Worm (Caenorhabditis elegans): ENCODE results near the gene srw-66.

The srw-66 gene

ce11 chrII:1309892-1310516 is 38.3 kb upstream of the srw-66 start, which contains the start of the genes alh-6 and fcho-1 (continued):
- TF ChIP-seq mxl-1 (tag; optimal IDR thresholded peaks at IDR 0.05) (no peak), madf-8 (GFP tag; conservative IDR thresholded peaks at IDR 0.05) (peak; percentile 27; the same call in 1 of the 2 replicates), gei-17 (GFP tag; optimal IDR thresholded peaks at IDR 0.05) (no peak), ceh-27 (GFP tag; optimal IDR thresholded peaks at IDR 0.05) (peak; percentile 55), lin-26 (GFP tag; IDR thresholded peaks at IDR 0.05) (no peak), zfh-2 (GFP tag; conservative IDR thresholded peaks at IDR 0.05) (no peak), F10E7.11 (tag; optimal IDR thresholded peaks at IDR 0.05) (no peak), lin-54 (GFP tag; optimal IDR thresholded peaks at IDR 0.05) (peak; percentile 36), ceh-100 (GFP tag; IDR thresholded peaks at IDR 0.05) (no peak), hrde-1 (tag; optimal IDR thresholded peaks at IDR 0.05; ENCODE audit: borderline replicate concordance) (no peak), sptf-2 (GFP tag; optimal IDR thresholded peaks at IDR 0.05) (no peak), fkh-3 (tag; optimal IDR thresholded peaks at IDR 0.05) (no peak), snpc-1.3 (tag; optimal IDR thresholded peaks at IDR 0.05; ENCODE audit: insufficient read depth) (no peak), attf-6 (GFP tag; IDR thresholded peaks at IDR 0.05) (no peak), Y56A3A.18 (GFP tag; IDR thresholded peaks at IDR 0.05) (no peak), lsl-1 (GFP tag; optimal IDR thresholded peaks at IDR 0.05) (peak; percentile 87), lin-40 (tag; optimal IDR thresholded peaks at IDR 0.05) (no peak), madf-6 (GFP tag; IDR thresholded peaks at IDR 0.05) (peak; percentile 74)

- TF ChIP-seq nhr-90 (tag; optimal IDR thresholded peaks at IDR 0.05) = no peak
- no peak for TF ChIP-seq lin-40 (tag; optimal IDR thresholded peaks at IDR 0.05)
- TF ChIP-seq rec-8 (tag; optimal IDR thresholded peaks at IDR 0.05) = no peak
- TF ChIP-seq madf-3 (GFP tag; IDR thresholded peaks at IDR 0.05) = no peak
- no peak for TF ChIP-seq nfyb-1 (GFP tag; IDR thresholded peaks at IDR 0.05)
- no peak for TF ChIP-seq somi-1 (GFP tag; optimal IDR thresholded peaks at IDR 0.05)
- no peak for TF ChIP-seq dox-1 (GFP tag; IDR thresholded peaks at IDR 0.05)
- TF ChIP-seq ceh-91 (GFP tag; IDR thresholded peaks at IDR 0.05) = peak; percentile 61; the same call in 1 of the 2 replicates
- no peak for TF ChIP-seq B0035.1 (tag; optimal IDR thresholded peaks at IDR 0.05)
- TF ChIP-seq hrde-1 (tag; optimal IDR thresholded peaks at IDR 0.05; ENCODE audit: borderline replicate concordance) = no peak
- TF ChIP-seq D2030.7 (GFP tag; IDR thresholded peaks at IDR 0.05) = peak; percentile 72
- TF ChIP-seq ets-4 (GFP tag; optimal IDR thresholded peaks at IDR 0.05) = no peak
- TF ChIP-seq snpc-1.1 (tag; optimal IDR thresholded peaks at IDR 0.05; ENCODE audit: insufficient read depth) = no peak
- peak; percentile 35 for TF ChIP-seq efl-1 (GFP tag; optimal IDR thresholded peaks at IDR 0.05)
- TF ChIP-seq ceh-27 (GFP tag; optimal IDR thresholded peaks at IDR 0.05) = no peak
- peak; percentile 5 for TF ChIP-seq snpc-1.3 (tag; optimal IDR thresholded peaks at IDR 0.05; ENCODE audit: insufficient read depth)
- 0 out of 2 replicates have a peak, but pooled peaks have one; percentile 9 for TF ChIP-seq hmg-1.2 (GFP tag; IDR thresholded peaks at IDR 0.05)
- TF ChIP-seq cebp-1 (GFP tag; IDR thresholded peaks at IDR 0.05) = no peak
- no peak for TF ChIP-seq cebp-1 (tag; optimal IDR thresholded peaks at IDR 0.05)
- TF ChIP-seq F33H1.4 (GFP tag; IDR thresholded peaks at IDR 0.05) = peak; percentile 94
- TF ChIP-seq F49E8.2 (tag; optimal IDR thresholded peaks at IDR 0.05; ENCODE audit: insufficient read depth) = peak; percentile 56
- no peak for TF ChIP-seq lsy-27 (tag; optimal IDR thresholded peaks at IDR 0.05; ENCODE audit: borderline replicate concordance, insufficient read depth)
- peak; percentile 80 for TF ChIP-seq lin-54 (GFP tag; optimal IDR thresholded peaks at IDR 0.05)
- peak; percentile 96 for TF ChIP-seq xnd-1 (tag; optimal IDR thresholded peaks at IDR 0.05)
- peak; percentile 94 for TF ChIP-seq madf-6 (GFP tag; IDR thresholded peaks at IDR 0.05)
- TF ChIP-seq ekl-4 (GFP tag; IDR thresholded peaks at IDR 0.05) = 0 out of 2 replicates have a peak, but pooled peaks have one; percentile 34
- TF ChIP-seq B0261.1 (tag; optimal IDR thresholded peaks at IDR 0.05) = no peak
- TF ChIP-seq lir-1 (GFP tag; conservative IDR thresholded peaks at IDR 0.05) = no peak
- no peak for TF ChIP-seq hlh-12 (tag; optimal IDR thresholded peaks at IDR 0.05)
- TF ChIP-seq unc-62 (GFP tag; optimal IDR thresholded peaks at IDR 0.05) = no peak
- TF ChIP-seq lsl-1 (GFP tag; optimal IDR thresholded peaks at IDR 0.05) = peak; percentile 96
- TF ChIP-seq pha-4 (tag; optimal IDR thresholded peaks at IDR 0.05) = no peak
- TF ChIP-seq snpc-3.4 (tag; optimal IDR thresholded peaks at IDR 0.05) = peak; percentile 61
These were observed 34.8 kb upstream of the srw-66 start for ce11 chrII:1306550-1306949.
